Fruit fly (Drosophila melanogaster): Measurements from ENCODE around the gene eag.

Gene eag

DNA sequence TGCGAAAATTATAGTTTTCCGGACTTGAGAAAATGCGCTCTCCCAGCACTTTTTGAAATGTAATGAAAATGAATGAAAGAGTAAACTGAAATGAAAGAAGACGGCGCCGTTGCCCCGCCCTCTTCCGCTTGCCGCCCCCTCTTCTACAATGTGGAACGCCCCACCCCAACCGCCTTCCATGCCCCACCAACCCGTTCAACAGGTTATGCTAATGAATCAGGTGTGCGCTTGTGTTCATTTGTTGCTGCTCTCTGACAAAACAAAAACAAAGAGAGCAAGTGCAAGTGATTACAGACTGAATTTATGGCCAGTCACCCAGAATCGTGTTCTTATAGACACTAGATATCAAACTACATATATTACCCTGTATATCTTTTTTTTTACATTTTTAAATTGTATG lies 70.5 kb downstream of the eag start:
- TF ChIP-seq ci (GFP tag; IDR thresholded peaks at IDR 0.05), result 0 out of 3 replicates have a peak, but pooled peaks have one; percentile 11
- no peak for TF ChIP-seq cad (GFP tag; optimal IDR thresholded peaks at IDR 0.05)
- TF ChIP-seq CG8924 (tag; optimal IDR thresholded peaks at IDR 0.05), result peak; percentile 18
- TF ChIP-seq CG11723 (GFP tag; optimal IDR thresholded peaks at IDR 0.05), result no peak
- TF ChIP-seq nom (GFP tag; optimal IDR thresholded peaks at IDR 0.05), result peak; percentile 40
- no peak for TF ChIP-seq CG12299 (tag; optimal IDR thresholded peaks at IDR 0.05)
- no peak for TF ChIP-seq CG31388 (GFP tag; optimal IDR thresholded peaks at IDR 0.05)
- no peak for TF ChIP-seq HHEX (GFP tag; optimal IDR thresholded peaks at IDR 0.05)
- no peak for TF ChIP-seq dati (GFP tag; IDR thresholded peaks at IDR 0.05)
- 0 out of 4 replicates have a peak, but pooled peaks have one; percentile 56 for TF ChIP-seq chinmo (GFP tag; IDR thresholded peaks at IDR 0.05; ENCODE audit: partially characterized antibody)
- TF ChIP-seq kah (GFP tag; optimal IDR thresholded peaks at IDR 0.05), result peak; percentile 29
- peak; percentile 93 for TF ChIP-seq crol (GFP tag; IDR thresholded peaks at IDR 0.05)
- no peak for TF ChIP-seq Stat92E (GFP tag; optimal IDR thresholded peaks at IDR 0.05)
- 0 out of 3 replicates have a peak, but pooled peaks have one; percentile 22 for TF ChIP-seq CG6175 (GFP tag; IDR thresholded peaks at IDR 0.05)
- TF ChIP-seq vvl (GFP tag; IDR thresholded peaks at IDR 0.05), result peak; percentile 88
- peak; percentile 9 for TF ChIP-seq sd (tag; optimal IDR thresholded peaks at IDR 0.05)
- peak; percentile 43 for TF ChIP-seq kni (GFP tag; optimal IDR thresholded peaks at IDR 0.05)
- TF ChIP-seq pan (optimal IDR thresholded peaks at IDR 0.05), result no peak
- TF ChIP-seq pan (GFP tag; optimal IDR thresholded peaks at IDR 0.05 in 1 of 2, IDR thresholded peaks at IDR 0.05 in 1 of 2), result no peak
- peak; percentile 52 for TF ChIP-seq Blimp-1 (GFP tag; optimal IDR thresholded peaks at IDR 0.05)
- no peak for TF ChIP-seq Lpt (GFP tag; optimal IDR thresholded peaks at IDR 0.05)

DNA sequence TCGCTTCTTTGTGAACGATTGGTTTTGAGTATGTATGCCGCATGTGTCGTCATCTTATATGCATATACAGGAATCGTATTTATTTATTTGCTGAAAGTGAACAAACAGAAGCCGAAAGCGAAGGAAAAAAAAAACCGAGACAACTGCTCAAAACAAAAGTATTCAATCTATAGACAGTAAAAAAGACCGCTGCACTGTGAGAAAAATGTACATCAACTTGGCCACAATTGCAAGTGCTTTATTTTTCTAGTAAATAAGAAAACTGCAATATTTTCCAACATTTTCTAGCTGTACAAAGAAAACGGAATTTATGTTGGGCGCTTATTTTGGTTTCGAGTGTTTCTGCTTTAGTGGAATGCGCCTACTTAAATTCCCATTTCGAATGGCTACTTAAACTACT lies 71.6 kb downstream of the eag start:
- peak; percentile 34 for TF ChIP-seq unpg (GFP tag; optimal IDR thresholded peaks at IDR 0.05)
- TF ChIP-seq CG2116 (GFP tag; optimal IDR thresholded peaks at IDR 0.05), result no peak
- 0 out of 2 replicates have a peak, but pooled peaks have one; percentile 7 for TF ChIP-seq stc (GFP tag; IDR thresholded peaks at IDR 0.05)
- TF ChIP-seq trh (GFP tag; optimal IDR thresholded peaks at IDR 0.05), result no peak
- TF ChIP-seq Ada2b (GFP tag; IDR thresholded peaks at IDR 0.05), result peak; percentile 16; the same call in 1 of the 2 replicates
- no peak for TF ChIP-seq HLH54F (GFP tag; optimal IDR thresholded peaks at IDR 0.05)
- TF ChIP-seq CG11247 (GFP tag; IDR thresholded peaks at IDR 0.05), result no peak
- no peak for TF ChIP-seq HLH4C (GFP tag; IDR thresholded peaks at IDR 0.05; ENCODE audit: partially characterized antibody)
- 0 out of 3 replicates have a peak, but pooled peaks have one; percentile 26 for TF ChIP-seq H15 (GFP tag; IDR thresholded peaks at IDR 0.05)
- no peak for TF ChIP-seq ERR (GFP tag; optimal IDR thresholded peaks at IDR 0.05)
- TF ChIP-seq CG12744 (GFP tag; optimal IDR thresholded peaks at IDR 0.05), result no peak
- no peak for TF ChIP-seq CG4404 (GFP tag; IDR thresholded peaks at IDR 0.05)
- TF ChIP-seq CG11085 (GFP tag; IDR thresholded peaks at IDR 0.05), result no peak
- TF ChIP-seq en (GFP tag; optimal IDR thresholded peaks at IDR 0.05), result peak; percentile 10
- TF ChIP-seq CoRest (tag; optimal IDR thresholded peaks at IDR 0.05), result no peak
- TF ChIP-seq gem (tag; optimal IDR thresholded peaks at IDR 0.05), result peak; percentile 46
- TF ChIP-seq Lpt (GFP tag; optimal IDR thresholded peaks at IDR 0.05), result no peak
- peak; percentile 10 for TF ChIP-seq CG1529 (GFP tag; optimal IDR thresholded peaks at IDR 0.05)
- no peak for TF ChIP-seq CG32767 (GFP tag; IDR thresholded peaks at IDR 0.05)
- TF ChIP-seq Hmr (GFP tag; optimal IDR thresholded peaks at IDR 0.05), result no peak
- TF ChIP-seq fd3F (GFP tag; optimal IDR thresholded peaks at IDR 0.05), result no peak
- TF ChIP-seq CTCF (GFP tag; optimal IDR thresholded peaks at IDR 0.05), result no peak
- no peak for TF ChIP-seq CG2712 (tag; optimal IDR thresholded peaks at IDR 0.05)
- 0 out of 2 replicates have a peak, but pooled peaks have one; percentile 27 for TF ChIP-seq sisA (GFP tag; IDR thresholded peaks at IDR 0.05)
- no peak for TF ChIP-seq ash1 (GFP tag; optimal IDR thresholded peaks at IDR 0.05)
- no peak for TF ChIP-seq CG13775 (GFP tag; optimal IDR thresholded peaks at IDR 0.05)
- no peak for TF ChIP-seq Poxn (GFP tag; IDR thresholded peaks at IDR 0.05)
- no peak for TF ChIP-seq CG4360 (GFP tag; IDR thresholded peaks at IDR 0.05)
- no peak for TF ChIP-seq Hey (tag; optimal IDR thresholded peaks at IDR 0.05)
- TF ChIP-seq CG9817 (tag; optimal IDR thresholded peaks at IDR 0.05), result no peak
- no peak for TF ChIP-seq CG14014 (GFP tag; IDR thresholded peaks at IDR 0.05)
- peak; percentile 31; the same call in 1 of the 2 replicates for TF ChIP-seq slbo (GFP tag; IDR thresholded peaks at IDR 0.05)
